Worm (Caenorhabditis elegans): ENCODE results near the gene Y45F3A.8.

DNA sequence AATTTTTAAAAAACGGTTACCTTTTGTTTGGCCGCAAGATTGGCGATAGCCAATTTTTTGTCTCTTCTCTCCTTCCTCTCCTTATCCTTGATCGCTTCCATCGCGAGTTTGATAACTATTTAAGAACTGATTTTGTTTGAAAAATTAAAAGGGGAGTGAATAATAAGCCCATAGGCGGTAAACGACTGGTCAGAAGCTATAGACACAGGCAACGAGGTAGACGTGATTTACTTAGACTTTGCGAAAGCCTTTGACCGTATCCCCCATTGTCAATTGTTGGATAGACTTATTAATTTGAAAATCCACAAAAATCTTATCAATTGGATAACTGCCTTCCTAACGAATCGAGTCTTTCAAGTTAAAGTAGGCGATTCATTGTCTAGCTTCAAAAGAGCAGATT, 6.4 kb downstream of the Y45F3A.8 start, which contains the start of gene Y45F3A.5:
- TF ChIP-seq med-1 (GFP tag; optimal IDR thresholded peaks at IDR 0.05; ENCODE audit: insufficient read depth) (no peak), tab-1 (GFP tag; IDR thresholded peaks at IDR 0.05) (no peak), flt-1 (GFP tag; IDR thresholded peaks at IDR 0.05) (no peak), ztf-29 (GFP tag; IDR thresholded peaks at IDR 0.05) (no peak), klf-2 (GFP tag; conservative IDR thresholded peaks at IDR 0.05) (no peak), ztf-23 (GFP tag; IDR thresholded peaks at IDR 0.05) (no peak)

Data from whole organism, midembryonic.